Worm (Caenorhabditis elegans): Measurements from ENCODE around the gene bir-2.

Gene bir-2

ce11 chrV:13556746-13557145 lies 11.9 kb upstream of the bir-2 start, which contains the start of gene cav-2 (continued):
- no peak for TF ChIP-seq lsy-27 (tag; optimal IDR thresholded peaks at IDR 0.05; ENCODE audit: borderline replicate concordance, insufficient read depth)
- no peak for TF ChIP-seq F52B5.7 (tag; optimal IDR thresholded peaks at IDR 0.05)
- no peak for TF ChIP-seq nfya-2 (GFP tag; IDR thresholded peaks at IDR 0.05)
- TF ChIP-seq pha-4 (tag; optimal IDR thresholded peaks at IDR 0.05) = no peak
- no peak for TF ChIP-seq sdz-38 (tag; optimal IDR thresholded peaks at IDR 0.05)
- TF ChIP-seq snpc-4 (GFP tag; optimal IDR thresholded peaks at IDR 0.05) = no peak
- peak in 2 of 4 experiments; percentile 40 to 78 for TF ChIP-seq snpc-4 (tag; optimal IDR thresholded peaks at IDR 0.05)
- no peak for TF ChIP-seq F57A8.1 (GFP tag; optimal IDR thresholded peaks at IDR 0.05)
- TF ChIP-seq dpl-1 (GFP tag; optimal IDR thresholded peaks at IDR 0.05) = peak; percentile 80
- peak; percentile 65; the same call in 1 of the 2 replicates for TF ChIP-seq ztf-25 (GFP tag; IDR thresholded peaks at IDR 0.05)
- TF ChIP-seq F55B11.4 (tag; optimal IDR thresholded peaks at IDR 0.05; ENCODE audit: borderline replicate concordance, insufficient read depth) = no peak
- TF ChIP-seq Y95B8A.8 (GFP tag; IDR thresholded peaks at IDR 0.05) = peak; percentile 71; the same call in 1 of the 2 replicates
- no peak for TF ChIP-seq F10E7.11 (tag; optimal IDR thresholded peaks at IDR 0.05)
- no peak for TF ChIP-seq T07F8.4 (tag; optimal IDR thresholded peaks at IDR 0.05)
- TF ChIP-seq C06A6.2 (GFP tag; conservative IDR thresholded peaks at IDR 0.05) = 0 out of 2 replicates have a peak, but pooled peaks have one; percentile 28
- peak; percentile 95 for TF ChIP-seq lin-54 (GFP tag; optimal IDR thresholded peaks at IDR 0.05)
- TF ChIP-seq lsl-1 (GFP tag; optimal IDR thresholded peaks at IDR 0.05) = peak; percentile 36
- TF ChIP-seq F23B12.7 (tag; optimal IDR thresholded peaks at IDR 0.05; ENCODE audit: insufficient read depth) = peak; percentile 18
- TF ChIP-seq D2030.7 (GFP tag; IDR thresholded peaks at IDR 0.05) = peak; percentile 41
- TF ChIP-seq nhr-179 (tag; optimal IDR thresholded peaks at IDR 0.05) = no peak
- TF ChIP-seq tlf-1 (GFP tag; optimal IDR thresholded peaks at IDR 0.05) = peak; percentile 21
- TF ChIP-seq Y79H2A.3 (GFP tag; conservative IDR thresholded peaks at IDR 0.05) = no peak
- TF ChIP-seq ceh-58 (GFP tag; IDR thresholded peaks at IDR 0.05) = no peak
- no peak for TF ChIP-seq T26A5.8 (tag; optimal IDR thresholded peaks at IDR 0.05)
- no peak for TF ChIP-seq Y53F4B.3 (GFP tag; IDR thresholded peaks at IDR 0.05)
- no peak for TF ChIP-seq bed-1 (GFP tag; IDR thresholded peaks at IDR 0.05)
- peak; percentile 22 to 68 for TF ChIP-seq let-607 (tag; optimal IDR thresholded peaks at IDR 0.05)
- peak; percentile 4 for TF ChIP-seq xnd-1 (tag; optimal IDR thresholded peaks at IDR 0.05)
- no peak for TF ChIP-seq F49E8.2 (tag; optimal IDR thresholded peaks at IDR 0.05; ENCODE audit: insufficient read depth)
- peak; percentile 58 for TF ChIP-seq chd-7 (tag; optimal IDR thresholded peaks at IDR 0.05)
- no peak for TF ChIP-seq Y56A3A.18 (GFP tag; IDR thresholded peaks at IDR 0.05)
- peak; percentile 88 for TF ChIP-seq B0035.1 (tag; optimal IDR thresholded peaks at IDR 0.05)
- no peak for TF ChIP-seq snpc-1.3 (tag; optimal IDR thresholded peaks at IDR 0.05; ENCODE audit: insufficient read depth)
- TF ChIP-seq ztf-28 (GFP tag; IDR thresholded peaks at IDR 0.05) = 0 out of 2 replicates have a peak, but pooled peaks have one; percentile 51
- no peak for TF ChIP-seq hsf-1 (GFP tag; IDR thresholded peaks at IDR 0.05)
- no peak; the same call in 1 of the 2 replicates for TF ChIP-seq madf-3 (GFP tag; IDR thresholded peaks at IDR 0.05)
- 0 out of 2 replicates have a peak, but pooled peaks have one; percentile 66 for TF ChIP-seq lag-1 (GFP tag; IDR thresholded peaks at IDR 0.05)
- TF ChIP-seq K12H6.12 (tag; optimal IDR thresholded peaks at IDR 0.05) = peak; percentile 51
- no peak for TF ChIP-seq K11D2.4 (GFP tag; IDR thresholded peaks at IDR 0.05)
- TF ChIP-seq ceh-100 (GFP tag; IDR thresholded peaks at IDR 0.05) = 0 out of 2 replicates have a peak, but pooled peaks have one; percentile 45
- peak; percentile 57 for TF ChIP-seq nhr-27 (tag; optimal IDR thresholded peaks at IDR 0.05)
- no peak for TF ChIP-seq nfya-1 (tag; optimal IDR thresholded peaks at IDR 0.05; ENCODE audit: borderline replicate concordance, insufficient read depth)
- peak; percentile 89 for TF ChIP-seq ZK185.1 (tag; optimal IDR thresholded peaks at IDR 0.05; ENCODE audit: poor library complexity, severe bottlenecking)
- TF ChIP-seq egl-18 (GFP tag; IDR thresholded peaks at IDR 0.05) = no peak
- no peak for TF ChIP-seq C17E4.6 (GFP tag; IDR thresholded peaks at IDR 0.05)
- TF ChIP-seq mel-28 (tag; optimal IDR thresholded peaks at IDR 0.05; ENCODE audit: borderline replicate concordance) = no peak
- 0 out of 2 replicates have a peak, but pooled peaks have one; percentile 25 for TF ChIP-seq aptf-2 (GFP tag; conservative IDR thresholded peaks at IDR 0.05)
